Worm (Caenorhabditis elegans) whole organism, L4/young adult: ENCODE measurements around the gene ufd-3.

Experiments
- W03F9.2 ChIP-seq: fragments of 150-350 bp; optimal IDR thresholded peaks from 2 replicates; lab custom pipeline; 2014; ENCODE audit warnings: missing biosample characterization, missing genetic modification characterization
- dao-5 ChIP-seq: sonication (generic microtip); optimal IDR thresholded peaks from 2 replicates; lab custom pipeline; 2016; ENCODE audit warnings: missing genotype, missing genetic modification characterization, moderate library complexity, missing compliant biosample characterization

- no peak for TF ChIP-seq W03F9.2
- no peak for TF ChIP-seq dao-5 (tag; lab: Kevin White, UChicago)
Measured at ce11 chrII:9917904-9918303, 22.6 kb upstream of the ufd-3 start, which contains the start of gene C05C10.8.
